Worm (Caenorhabditis elegans) whole organism, L4/young adult: ENCODE results near the gene dhs-26.

Experiments
- W03F9.2 ChIP-seq: fragments of 150-350 bp; optimal IDR thresholded peaks from 2 replicates; lab custom pipeline; 2014; ENCODE audit warnings: missing biosample characterization, missing genetic modification characterization
- dao-5 ChIP-seq: sonication (generic microtip); optimal IDR thresholded peaks from 2 replicates; lab custom pipeline; 2016; ENCODE audit warnings: missing genotype, missing genetic modification characterization, moderate library complexity, missing compliant biosample characterization
- him-1 ChIP-seq: sonication (generic microtip); optimal IDR thresholded peaks from 2 replicates; lab custom pipeline; 2016; ENCODE audit warnings: missing genotype, missing genetic modification reagents, missing genetic modification characterization, missing compliant biosample characterization

dhs-26 gene

DNA sequence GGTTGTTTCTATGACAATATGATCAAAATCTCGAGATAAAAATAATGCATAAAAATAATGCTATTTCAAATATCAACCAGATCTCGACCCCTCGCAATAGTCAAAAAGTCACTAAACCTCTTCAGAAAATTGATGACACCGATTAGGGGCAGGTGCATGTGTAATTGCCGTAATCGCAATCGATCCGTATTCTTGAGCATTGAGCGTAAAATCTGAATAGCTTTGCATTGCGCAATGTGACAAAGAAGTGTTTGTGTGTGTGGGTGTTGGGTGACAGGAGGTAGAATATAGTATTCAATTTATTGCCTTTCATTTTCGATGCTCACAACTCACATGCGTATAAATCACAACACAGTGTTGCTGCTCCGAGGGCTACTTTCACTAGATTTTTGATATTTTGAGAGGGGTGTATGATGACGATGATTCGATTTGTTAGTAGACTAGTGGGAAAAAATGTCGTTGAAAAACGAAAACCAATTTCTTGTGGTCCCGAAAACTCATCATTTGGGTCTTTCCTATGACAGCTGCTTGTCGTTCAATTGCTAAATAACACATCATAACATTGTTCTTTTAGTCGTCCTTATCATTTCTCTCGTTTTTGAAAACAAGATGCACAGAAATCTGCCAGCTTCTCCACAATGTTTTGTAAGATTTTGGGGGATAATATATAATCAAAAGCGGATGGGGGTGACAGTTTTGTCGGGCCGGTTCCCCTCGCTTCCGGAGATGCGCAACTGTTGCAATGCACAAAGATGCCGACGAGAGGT, 46.2 kb downstream of the dhs-26 start:
- TF ChIP-seq him-1 (tag; lab: Kevin White, UChicago) (no peak), W03F9.2 (tag; lab: Kevin White, UChicago) (no peak), dao-5 (tag; lab: Kevin White, UChicago) (no peak)

DNA sequence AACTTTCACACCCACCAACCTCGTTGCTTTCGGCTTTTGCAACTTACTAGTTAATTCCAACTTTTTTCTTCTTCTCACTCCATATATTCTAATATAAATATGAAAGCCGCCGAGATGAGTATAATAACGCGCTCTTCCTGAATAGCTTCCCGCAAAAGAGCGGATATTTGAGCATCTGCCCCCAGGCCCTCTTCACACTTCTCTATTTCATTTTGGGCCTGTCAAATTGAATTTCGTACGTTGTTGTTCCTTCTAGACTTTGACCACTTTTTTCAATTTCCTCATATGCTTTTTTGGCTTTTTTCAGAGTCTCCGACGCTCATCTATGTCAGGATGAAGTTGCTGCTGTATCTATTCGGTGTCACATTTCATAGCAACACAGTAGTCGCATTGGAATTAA, 47.3 kb downstream of the dhs-26 start, which contains the start of gene ddr-2:
Gene ddr-2, plus strand, starts transcription at position 301 of the 400 bp plus-strand sequence.
- TF ChIP-seq W03F9.2 (tag; lab: Kevin White, UChicago) (no peak), dao-5 (tag; lab: Kevin White, UChicago) (no peak), him-1 (tag; lab: Kevin White, UChicago) (no peak)

DNA sequence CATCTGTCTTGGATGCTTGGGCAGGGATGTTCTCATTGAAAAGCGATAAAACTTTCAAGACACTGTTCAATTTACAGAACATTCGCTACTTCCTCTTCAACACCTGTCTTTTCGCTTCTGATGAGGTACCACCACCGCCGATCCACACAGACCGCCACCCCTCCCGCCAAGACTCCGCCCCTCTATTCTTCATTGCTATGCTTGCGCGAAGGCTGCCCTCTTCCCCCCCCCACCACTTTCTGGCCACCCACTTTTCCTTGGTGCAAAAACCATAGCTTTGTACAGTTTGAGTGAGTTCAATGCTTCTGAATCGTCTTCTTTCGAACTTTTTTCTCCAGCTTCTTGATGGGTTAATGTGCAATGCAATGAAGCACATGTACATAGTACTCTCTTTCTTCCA, 48.4 kb downstream of the dhs-26 start:
- TF ChIP-seq W03F9.2 (tag; lab: Kevin White, UChicago) (no peak), dao-5 (tag; lab: Kevin White, UChicago) (no peak), him-1 (tag; lab: Kevin White, UChicago) (no peak)
